Worm (Caenorhabditis elegans) whole organism, early embryonic: ENCODE measurements around the gene C47G2.3.

Experiments
- B0310.2 ChIP-seq: sonication (generic microtip); optimal IDR thresholded peaks from 2 replicates; lab custom pipeline; 2016; ENCODE audit warnings: mild to moderate bottlenecking, missing genetic modification characterization, missing compliant biosample characterization
- F13C5.2 ChIP-seq: sonication (generic microtip); optimal IDR thresholded peaks from 2 replicates; lab custom pipeline; 2017; ENCODE audit warnings: mild to moderate bottlenecking, missing genetic modification characterization, inconsistent platforms, missing compliant biosample characterization
- aly-1 ChIP-seq: sonication (generic microtip); optimal IDR thresholded peaks from 2 replicates; lab custom pipeline; 2016; ENCODE audit warnings: missing genetic modification characterization, missing compliant biosample characterization
- ama-1 ChIP-seq: fragments of 150-350 bp; optimal IDR thresholded peaks from 2 replicates; lab custom pipeline; 2014
- ceh-13 ChIP-seq: fragments of 200-800 bp; sonication (Bioruptor generic); optimal IDR thresholded peaks from 2 replicates; lab custom pipeline; 2018; ENCODE audit warnings: mild to moderate bottlenecking, missing genetic modification characterization, missing compliant biosample characterization
- ceh-36 ChIP-seq: sonication (generic microtip); optimal IDR thresholded peaks from 2 replicates; lab custom pipeline; 2016; ENCODE audit warnings: missing genetic modification characterization, inconsistent platforms, missing compliant biosample characterization
- ets-7 ChIP-seq: sonication (generic microtip); optimal IDR thresholded peaks from 2 replicates; lab custom pipeline; 2016; ENCODE audit warnings: missing genotype, missing genetic modification characterization, missing compliant biosample characterization
- flt-1 ChIP-seq: fragments of 200-800 bp; sonication (Bioruptor generic); IDR thresholded peaks from 2 replicates; pipeline ENCODE4 v1.3.6; 2022; ENCODE audit warnings: missing genetic modification characterization, missing compliant biosample characterization
- hmbx-1 ChIP-seq: sonication (generic microtip); optimal IDR thresholded peaks from 2 replicates; lab custom pipeline; 2016; ENCODE audit warnings: mild to moderate bottlenecking, missing genetic modification characterization, missing compliant biosample characterization
- hmg-4 ChIP-seq: fragments of 200-800 bp; sonication (Bioruptor generic); optimal IDR thresholded peaks from 2 replicates; lab custom pipeline; 2018; ENCODE audit warnings: mild to moderate bottlenecking, missing genetic modification characterization, missing compliant biosample characterization
- hnd-1 ChIP-seq: sonication (generic microtip); optimal IDR thresholded peaks from 2 replicates; lab custom pipeline; 2016; ENCODE audit warnings: missing genetic modification characterization, missing compliant biosample characterization
- pes-1 ChIP-seq: fragments of 200-800 bp; sonication (Bioruptor generic); IDR thresholded peaks from 2 replicates; pipeline ENCODE4 v1.3.6; 2022; ENCODE audit warnings: missing genetic modification reagents, missing genetic modification characterization, missing compliant biosample characterization
- scrt-1 ChIP-seq: fragments of 200-800 bp; sonication (Bioruptor generic); IDR thresholded peaks from 2 replicates; pipeline ENCODE4 v1.3.6; 2022; ENCODE audit warnings: missing genetic modification characterization, missing compliant biosample characterization
- sea-1 ChIP-seq: fragments of 200-800 bp; sonication (Bioruptor generic); conservative IDR thresholded peaks from 2 replicates; pipeline ENCODE4 v1.3.6; 2022; ENCODE audit warnings: missing genetic modification characterization, missing compliant biosample characterization
- tbx-11 ChIP-seq: fragments of 200-800 bp; sonication (Bioruptor generic); IDR thresholded peaks from 2 replicates; pipeline ENCODE4 v1.3.6; 2022; ENCODE audit warnings: missing genetic modification characterization, missing compliant biosample characterization
- tbx-37 ChIP-seq: fragments of 200-800 bp; sonication (Bioruptor generic); conservative IDR thresholded peaks from 2 replicates; pipeline ENCODE4 v1.3.6; 2022; ENCODE audit warnings: missing genetic modification reagents, missing genetic modification characterization, missing compliant biosample characterization
- tra-4 ChIP-seq: sonication (generic microtip); optimal IDR thresholded peaks from 2 replicates; lab custom pipeline; 2017; ENCODE audit warnings: missing genetic modification characterization, missing compliant biosample characterization

Gene C47G2.3

ce11 chrII:11307332-11307731 lies 17.4 kb upstream of the C47G2.3 start:
- TF ChIP-seq hmbx-1 (tag; lab: Kevin White, UChicago) (no peak), B0310.2 (no peak), pes-1 (GFP tag; lab: Robert Waterston, UW) (no peak), tbx-37 (GFP tag; lab: Robert Waterston, UW) (no peak), ets-7 (tag; lab: Kevin White, UChicago) (no peak), aly-1 (tag; lab: Kevin White, UChicago) (no peak), ceh-36 (tag; lab: Kevin White, UChicago) (no peak), scrt-1 (GFP tag; lab: Robert Waterston, UW) (no peak), tbx-11 (GFP tag; lab: Robert Waterston, UW) (no peak), hnd-1 (tag; lab: Kevin White, UChicago) (no peak), sea-1 (GFP tag; lab: Robert Waterston, UW) (no peak), tra-4 (tag; lab: Kevin White, UChicago) (no peak), ama-1 (lab: Kevin White, UChicago) (no peak), flt-1 (GFP tag; lab: Robert Waterston, UW) (no peak), hmg-4 (GFP tag; lab: Kevin White, UChicago) (no peak), F13C5.2 (no peak)

- TF ChIP-seq ama-1 (lab: Kevin White, UChicago) = no peak
- no peak for TF ChIP-seq flt-1 (GFP tag; lab: Robert Waterston, UW)
- no peak for TF ChIP-seq hnd-1 (tag; lab: Kevin White, UChicago)
- no peak for TF ChIP-seq aly-1 (tag; lab: Kevin White, UChicago)
- no peak for TF ChIP-seq sea-1 (GFP tag; lab: Robert Waterston, UW)
Measured at ce11 chrII:11305627-11306449, 15.9 kb upstream of the C47G2.3 start, which contains the start of gene rsf-1. TSS of gene rsf-1 (plus strand) at chrII:11306399.

- TF ChIP-seq ets-7 (tag; lab: Kevin White, UChicago) = no peak
- TF ChIP-seq F13C5.2 = no peak
- no peak for TF ChIP-seq sea-1 (GFP tag; lab: Robert Waterston, UW)
- no peak for TF ChIP-seq ama-1 (lab: Kevin White, UChicago)
- no peak for TF ChIP-seq tra-4 (tag; lab: Kevin White, UChicago)
- no peak for TF ChIP-seq hnd-1 (tag; lab: Kevin White, UChicago)
Measured at ce11 chrII:11302591-11302990, 12.6 kb upstream of the C47G2.3 start, which contains the start of gene samp-1. TSS of gene samp-1 (plus strand) at chrII:11302891.

- TF ChIP-seq ceh-36 (tag; lab: Kevin White, UChicago) (no peak), ama-1 (lab: Kevin White, UChicago) (no peak), tra-4 (tag; lab: Kevin White, UChicago) (no peak), tbx-11 (GFP tag; lab: Robert Waterston, UW) (no peak), hmbx-1 (tag; lab: Kevin White, UChicago) (no peak), aly-1 (tag; lab: Kevin White, UChicago) (no peak), ets-7 (tag; lab: Kevin White, UChicago) (no peak), hmg-4 (GFP tag; lab: Kevin White, UChicago) (no peak), scrt-1 (GFP tag; lab: Robert Waterston, UW) (no peak), F13C5.2 (no peak), tbx-37 (GFP tag; lab: Robert Waterston, UW) (no peak), flt-1 (GFP tag; lab: Robert Waterston, UW) (no peak), ceh-13 (GFP tag; lab: Kevin White, UChicago) (no peak), B0310.2 (no peak)
Measured at ce11 chrII:11301059-11301458, 11.1 kb upstream of the C47G2.3 start, which contains the start of gene raga-1. TSS of gene raga-1 (plus strand) at chrII:11301359.

ce11 chrII:11297217-11297738 lies 7.3 kb upstream of the C47G2.3 start, which contains the start of gene saps-1:
TSS of gene saps-1 (plus strand) at chrII:11297688.
- no peak for TF ChIP-seq hnd-1 (tag; lab: Kevin White, UChicago)
- no peak for TF ChIP-seq tra-4 (tag; lab: Kevin White, UChicago)
- no peak for TF ChIP-seq F13C5.2
- TF ChIP-seq B0310.2 = no peak
- TF ChIP-seq sea-1 (GFP tag; lab: Robert Waterston, UW) = no peak
- no peak for TF ChIP-seq tbx-11 (GFP tag; lab: Robert Waterston, UW)
- TF ChIP-seq ama-1 (lab: Kevin White, UChicago) = no peak
- TF ChIP-seq aly-1 (tag; lab: Kevin White, UChicago) = no peak
- no peak for TF ChIP-seq flt-1 (GFP tag; lab: Robert Waterston, UW)
- TF ChIP-seq hmbx-1 (tag; lab: Kevin White, UChicago) = no peak
- TF ChIP-seq tbx-37 (GFP tag; lab: Robert Waterston, UW) = no peak
- no peak for TF ChIP-seq scrt-1 (GFP tag; lab: Robert Waterston, UW)
- no peak for TF ChIP-seq ceh-36 (tag; lab: Kevin White, UChicago)
- no peak for TF ChIP-seq hmg-4 (GFP tag; lab: Kevin White, UChicago)
- no peak for TF ChIP-seq pes-1 (GFP tag; lab: Robert Waterston, UW)
- TF ChIP-seq ceh-13 (GFP tag; lab: Kevin White, UChicago) = no peak

ce11 chrII:11293433-11293832 lies 3.5 kb upstream of the C47G2.3 start, which contains the start of gene C47G2.4:
TSS of gene C47G2.4 (minus strand) at chrII:11293606.
- TF ChIP-seq ets-7 (tag; lab: Kevin White, UChicago) (no peak), F13C5.2 (peak; percentile 4)

- TF ChIP-seq sea-1 (GFP tag; lab: Robert Waterston, UW) (no peak), ets-7 (tag; lab: Kevin White, UChicago) (peak; percentile 73)
Measured at ce11 chrII:11288148-11288547, 1.8 kb downstream of the C47G2.3 start.
